Worm (Caenorhabditis elegans): Measurements from ENCODE around the gene R102.3.

DNA sequence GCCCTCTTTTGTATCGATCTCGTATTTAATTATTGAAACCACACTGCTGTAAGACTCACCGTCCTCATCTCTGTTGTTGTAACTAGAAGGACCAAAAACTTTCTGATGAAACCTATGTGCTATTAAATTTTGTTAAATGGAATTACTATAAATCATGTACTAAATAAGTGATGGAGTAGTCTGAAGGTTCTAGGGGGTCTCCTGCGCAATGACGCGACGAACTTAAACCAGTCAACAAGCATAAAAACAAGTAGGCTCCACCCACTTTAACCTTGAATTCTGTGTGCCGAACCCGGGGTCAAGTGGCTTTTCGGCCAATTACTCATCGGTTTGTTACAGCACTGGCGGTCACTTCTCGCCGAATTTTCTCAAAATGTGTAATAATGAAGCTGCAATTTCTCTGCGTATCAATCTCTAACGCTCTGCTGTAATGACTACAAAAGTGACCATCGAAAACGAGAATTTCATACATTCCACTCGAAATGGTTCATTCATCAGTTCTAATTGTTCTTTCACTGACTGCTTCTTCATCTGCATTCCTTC is 47.8 kb downstream of the R102.3 start, which contains the start of gene grl-21:
- no peak for TF ChIP-seq ama-1 (optimal IDR thresholded peaks at IDR 0.05)
- no peak for TF ChIP-seq C38D4.7 (GFP tag; optimal IDR thresholded peaks at IDR 0.05)
- no peak for TF ChIP-seq rnt-1 (tag; optimal IDR thresholded peaks at IDR 0.05)
- TF ChIP-seq F13H6.1 (tag; optimal IDR thresholded peaks at IDR 0.05): no peak
- TF ChIP-seq pha-4 (tag; optimal IDR thresholded peaks at IDR 0.05): no peak

Measured in whole organism, late embryonic.